Worm (Caenorhabditis elegans): ENCODE results near the gene fbxa-115.
A peak's percentile ranks its signal among the peaks of the same experiment; 100 is the strongest.

Gene fbxa-115

ce11 chrV:20196671-20197070, 4.7 kb upstream of the fbxa-115 start, which contains the start of gene ftr-1:
Gene ftr-1 (plus strand): TSS chrV:20196971.
- TF ChIP-seq lin-32 (GFP tag; optimal IDR thresholded peaks at IDR 0.05), result no peak
- TF ChIP-seq nhr-28 (tag; optimal IDR thresholded peaks at IDR 0.05), result no peak
- no peak for TF ChIP-seq ceh-39 (tag; optimal IDR thresholded peaks at IDR 0.05)
- no peak for TF ChIP-seq mls-2 (tag; optimal IDR thresholded peaks at IDR 0.05)
- TF ChIP-seq lsy-2 (tag; optimal IDR thresholded peaks at IDR 0.05), result no peak
- TF ChIP-seq pha-4 (tag; optimal IDR thresholded peaks at IDR 0.05), result no peak
- TF ChIP-seq unc-39 (tag; optimal IDR thresholded peaks at IDR 0.05), result no peak
- no peak for TF ChIP-seq snpc-4 (tag; optimal IDR thresholded peaks at IDR 0.05)
- no peak for TF ChIP-seq unc-120 (tag; optimal IDR thresholded peaks at IDR 0.05; ENCODE audit: poor library complexity, severe bottlenecking)
- no peak for TF ChIP-seq unc-62 (GFP tag; optimal IDR thresholded peaks at IDR 0.05)
- no peak for TF ChIP-seq bed-3 (GFP tag; optimal IDR thresholded peaks at IDR 0.05)
- TF ChIP-seq sem-2 (GFP tag; optimal IDR thresholded peaks at IDR 0.05), result no peak
- TF ChIP-seq zip-8 (tag; optimal IDR thresholded peaks at IDR 0.05), result no peak
- TF ChIP-seq drap-1 (GFP tag; optimal IDR thresholded peaks at IDR 0.05), result no peak
- no peak for TF ChIP-seq lin-13 (tag; optimal IDR thresholded peaks at IDR 0.05)

DNA sequence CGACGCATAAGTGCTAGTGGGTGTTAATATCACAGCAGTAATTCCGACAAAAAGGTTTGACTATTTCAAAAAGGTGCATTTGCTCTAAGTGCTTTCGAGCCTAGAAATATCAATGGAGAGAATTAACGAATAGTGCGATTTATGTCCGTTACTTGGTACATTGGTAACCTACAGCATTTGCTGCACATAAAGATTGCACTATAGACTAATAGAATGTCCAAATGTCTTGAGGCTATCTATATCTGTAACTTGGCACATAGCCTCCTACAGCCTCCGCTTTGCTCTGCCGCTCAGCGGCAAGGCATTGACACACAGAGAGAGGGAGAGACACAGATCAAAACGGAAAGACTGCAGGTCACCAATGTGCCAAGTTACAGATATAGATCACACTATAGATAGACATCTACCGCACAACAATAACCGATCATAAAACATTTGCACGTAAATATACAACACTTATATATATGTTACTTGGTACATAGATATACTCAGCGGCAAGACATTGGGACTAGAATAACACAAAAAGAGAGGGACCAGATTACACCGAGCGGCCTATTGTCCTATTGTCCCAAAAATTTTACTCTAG, 3.6 kb upstream of the fbxa-115 start, which contains the start of the genes srh-217 and Y113G7B.28:
TSS of gene srh-217 (minus strand) at position 101 of the 586 bp plus-strand sequence.
TSS of gene Y113G7B.28 (plus strand) at position 536 of the 586 bp plus-strand sequence.
- no peak for TF ChIP-seq sptf-1 (tag; optimal IDR thresholded peaks at IDR 0.05)
- TF ChIP-seq elt-1 (tag; optimal IDR thresholded peaks at IDR 0.05; ENCODE audit: borderline replicate concordance, insufficient read depth), result peak; percentile 14

ce11 chrV:20188790-20189189, 3.2 kb downstream of the fbxa-115 start, which contains the start of gene fbxa-116:
Gene fbxa-116 (minus strand): TSS chrV:20188890.
- TF ChIP-seq nhr-237 (tag; optimal IDR thresholded peaks at IDR 0.05), result no peak

ce11 chrV:20186579-20186978, 5.4 kb downstream of the fbxa-115 start, which contains the start of gene srz-16:
Gene srz-16 (minus strand): TSS chrV:20186679.
- TF ChIP-seq elt-1 (tag; optimal IDR thresholded peaks at IDR 0.05; ENCODE audit: borderline replicate concordance, insufficient read depth), result no peak
- no peak for TF ChIP-seq ztf-11 (tag; optimal IDR thresholded peaks at IDR 0.05)
- no peak for TF ChIP-seq tbx-8 (GFP tag; optimal IDR thresholded peaks at IDR 0.05)
- no peak for TF ChIP-seq ceh-43 (GFP tag; optimal IDR thresholded peaks at IDR 0.05)
- no peak for TF ChIP-seq nhr-28 (tag; optimal IDR thresholded peaks at IDR 0.05)
- no peak for TF ChIP-seq bed-3 (GFP tag; optimal IDR thresholded peaks at IDR 0.05)
- no peak for TF ChIP-seq lin-13 (tag; optimal IDR thresholded peaks at IDR 0.05)
- TF ChIP-seq sem-2 (GFP tag; optimal IDR thresholded peaks at IDR 0.05), result no peak
- no peak for TF ChIP-seq nhr-2 (tag; optimal IDR thresholded peaks at IDR 0.05)
- TF ChIP-seq ceh-83 (GFP tag; optimal IDR thresholded peaks at IDR 0.05), result no peak
- no peak for TF ChIP-seq ceh-39 (tag; optimal IDR thresholded peaks at IDR 0.05)
- no peak for TF ChIP-seq cnd-1 (tag; optimal IDR thresholded peaks at IDR 0.05)
- no peak for TF ChIP-seq flh-1 (GFP tag; optimal IDR thresholded peaks at IDR 0.05)
- no peak for TF ChIP-seq drap-1 (GFP tag; optimal IDR thresholded peaks at IDR 0.05)
- no peak for TF ChIP-seq lin-32 (GFP tag; optimal IDR thresholded peaks at IDR 0.05)
- no peak for TF ChIP-seq mls-2 (tag; optimal IDR thresholded peaks at IDR 0.05)
- no peak for TF ChIP-seq pha-4 (tag; optimal IDR thresholded peaks at IDR 0.05)
- no peak for TF ChIP-seq mep-1 (tag; optimal IDR thresholded peaks at IDR 0.05)

DNA sequence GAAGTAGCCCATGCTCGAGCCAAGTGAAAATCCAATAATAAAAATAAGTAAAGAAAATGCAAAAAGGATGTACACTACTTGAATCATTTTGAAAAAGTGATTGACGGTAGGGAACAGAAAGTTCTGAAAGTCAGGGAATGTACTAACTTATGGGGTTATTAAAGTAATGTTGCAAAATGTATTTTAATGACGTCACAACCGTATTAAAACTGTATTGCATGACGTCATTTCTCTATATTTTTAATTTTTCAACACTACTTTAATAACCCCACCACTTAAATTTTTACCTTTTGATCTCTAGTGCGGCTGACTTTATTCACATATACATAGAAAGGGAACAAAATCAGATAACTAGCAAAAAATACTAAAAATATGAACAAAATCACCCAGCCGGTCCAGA, 9.6 kb downstream of the fbxa-115 start:
- TF ChIP-seq zip-8 (tag; optimal IDR thresholded peaks at IDR 0.05) (peak; percentile 98), ceh-39 (tag; optimal IDR thresholded peaks at IDR 0.05) (no peak)

- TF ChIP-seq mab-5 (tag; optimal IDR thresholded peaks at IDR 0.05) (no peak), unc-39 (tag; optimal IDR thresholded peaks at IDR 0.05) (no peak), zip-8 (tag; optimal IDR thresholded peaks at IDR 0.05) (no peak), pha-4 (tag; optimal IDR thresholded peaks at IDR 0.05) (no peak), nhr-28 (tag; optimal IDR thresholded peaks at IDR 0.05) (no peak), ces-1 (GFP tag; optimal IDR thresholded peaks at IDR 0.05) (no peak), elt-1 (tag; optimal IDR thresholded peaks at IDR 0.05; ENCODE audit: borderline replicate concordance, insufficient read depth) (no peak)
These were observed 20.0 kb downstream of the fbxa-115 start, which contains the start of gene srw-39 for ce11 chrV:20171941-20172340. Gene srw-39 (minus strand): TSS chrV:20172041.

All from whole organism, mixed stage, embryonic.